Worm (Caenorhabditis elegans): ENCODE results near the gene W09C2.9.

The W09C2.9 gene

ce11 chrIV:9648682-9649081 is 25.5 kb upstream of the W09C2.9 start, which contains the start of gene srm-3:
Gene srm-3 (plus strand): TSS chrIV:9648982.
- TF ChIP-seq ztf-11 (tag; optimal IDR thresholded peaks at IDR 0.05) = no peak
- TF ChIP-seq hlh-4 (tag; optimal IDR thresholded peaks at IDR 0.05) = no peak
- TF ChIP-seq efl-1 (optimal IDR thresholded peaks at IDR 0.05) = no peak
- no peak for TF ChIP-seq efl-1 (GFP tag; optimal IDR thresholded peaks at IDR 0.05 in 1 of 2)
- TF ChIP-seq hlh-17 (GFP tag; optimal IDR thresholded peaks at IDR 0.05; ENCODE audit: borderline replicate concordance) = no peak
- TF ChIP-seq fkh-10 (GFP tag; optimal IDR thresholded peaks at IDR 0.05) = no peak
- TF ChIP-seq xbp-1 (tag; optimal IDR thresholded peaks at IDR 0.05) = no peak
- no peak for TF ChIP-seq ceh-8 (GFP tag; optimal IDR thresholded peaks at IDR 0.05)
- TF ChIP-seq pqm-1 (tag; optimal IDR thresholded peaks at IDR 0.05) = no peak
- no peak for TF ChIP-seq F16B12.6 (tag; optimal IDR thresholded peaks at IDR 0.05)

- TF ChIP-seq pag-3 (tag; optimal IDR thresholded peaks at IDR 0.05; ENCODE audit: borderline replicate concordance, insufficient read depth) (no peak), fkh-8 (tag; optimal IDR thresholded peaks at IDR 0.05) (no peak), unc-62 (GFP tag; optimal IDR thresholded peaks at IDR 0.05) (no peak), Y116A8C.19 (tag; optimal IDR thresholded peaks at IDR 0.05; ENCODE audit: borderline replicate concordance) (no peak), nhr-28 (tag; optimal IDR thresholded peaks at IDR 0.05) (no peak), dsc-1 (tag; optimal IDR thresholded peaks at IDR 0.05) (no peak), ztf-4 (tag; optimal IDR thresholded peaks at IDR 0.05) (no peak), unc-98 (GFP tag; IDR thresholded peaks at IDR 0.05) (no peak), isw-1 (GFP tag; IDR thresholded peaks at IDR 0.05) (no peak; the same call in 1 of the 2 replicates), ztf-11 (tag; optimal IDR thresholded peaks at IDR 0.05) (no peak), sup-37 (GFP tag; optimal IDR thresholded peaks at IDR 0.05) (no peak), nhr-76 (tag; optimal IDR thresholded peaks at IDR 0.05) (no peak), mab-9 (GFP tag; IDR thresholded peaks at IDR 0.05) (no peak), lsy-2 (tag; optimal IDR thresholded peaks at IDR 0.05) (peak; percentile 20 to 60), lin-39 (tag; optimal IDR thresholded peaks at IDR 0.05) (no peak), blmp-1 (tag; optimal IDR thresholded peaks at IDR 0.05) (peak; percentile 75), nhr-20 (tag; optimal IDR thresholded peaks at IDR 0.05) (peak; percentile 35), unc-130 (tag; optimal IDR thresholded peaks at IDR 0.05) (no peak), rnt-1 (tag; optimal IDR thresholded peaks at IDR 0.05) (peak; percentile 45), irx-1 (tag; optimal IDR thresholded peaks at IDR 0.05) (no peak), ces-1 (GFP tag; optimal IDR thresholded peaks at IDR 0.05) (no peak), ceh-63 (GFP tag; optimal IDR thresholded peaks at IDR 0.05) (no peak), nhr-237 (tag; optimal IDR thresholded peaks at IDR 0.05) (no peak), lir-3 (tag; optimal IDR thresholded peaks at IDR 0.05; ENCODE audit: poor library complexity) (peak; percentile 2), xbp-1 (tag; optimal IDR thresholded peaks at IDR 0.05) (no peak), efl-1 (optimal IDR thresholded peaks at IDR 0.05) (peak; percentile 47 to 62), efl-1 (GFP tag; optimal IDR thresholded peaks at IDR 0.05 in 1 of 2) (no peak), ama-1 (optimal IDR thresholded peaks at IDR 0.05) (no peak), elt-3 (tag; optimal IDR thresholded peaks at IDR 0.05) (peak in 1 of 6 experiments; percentile 8), skn-1 (tag; optimal IDR thresholded peaks at IDR 0.05) (peak; percentile 1), nhr-11 (tag; optimal IDR thresholded peaks at IDR 0.05) (no peak), tlp-1 (tag; optimal IDR thresholded peaks at IDR 0.05) (no peak), F16B12.6 (tag; optimal IDR thresholded peaks at IDR 0.05) (no peak), nhr-84 (tag; optimal IDR thresholded peaks at IDR 0.05) (no peak), pqm-1 (tag; optimal IDR thresholded peaks at IDR 0.05) (no peak), dpl-1 (GFP tag; optimal IDR thresholded peaks at IDR 0.05) (peak in 2 of 3 experiments; percentile 1 to 19), hpl-2 (GFP tag; optimal IDR thresholded peaks at IDR 0.05) (no peak), aly-2 (tag; optimal IDR thresholded peaks at IDR 0.05) (no peak), jun-1 (tag; optimal IDR thresholded peaks at IDR 0.05) (peak; percentile 2), vab-15 (tag; optimal IDR thresholded peaks at IDR 0.05) (no peak), nhr-77 (tag; optimal IDR thresholded peaks at IDR 0.05) (no peak), C04F5.9 (tag; optimal IDR thresholded peaks at IDR 0.05) (no peak), nhr-47 (tag; optimal IDR thresholded peaks at IDR 0.05) (no peak), nhr-19 (GFP tag; conservative IDR thresholded peaks at IDR 0.05) (no peak), hlh-17 (GFP tag; optimal IDR thresholded peaks at IDR 0.05; ENCODE audit: borderline replicate concordance) (no peak), fos-1 (tag; optimal IDR thresholded peaks at IDR 0.05) (no peak), lin-35 (GFP tag; optimal IDR thresholded peaks at IDR 0.05) (peak; percentile 41)
Observed at ce11 chrIV:9647789-9648361, 24.7 kb upstream of the W09C2.9 start, which contains the start of gene amph-1. Gene amph-1 (minus strand): TSS chrIV:9647873.

Data from whole organism, L1 larva.